Fruit fly (Drosophila melanogaster) whole organism, embryonic: ENCODE data around the gene CG17637.

Experiments used
- Adf1 ChIP-seq: fragments of 200-800 bp; sonication (Bioruptor generic); IDR thresholded peaks from 2 replicates; pipeline ENCODE4 v1.3.6; 2022; ENCODE audit warnings: missing biosample characterization, missing genetic modification characterization
- BEAF-32 ChIP-seq: fragments of 200-800 bp; sonication (Bioruptor generic); optimal IDR thresholded peaks from 3 replicates; lab custom pipeline; 2017; ENCODE audit warnings: missing biosample characterization, missing genetic modification characterization, mild to moderate bottlenecking, moderate library complexity, missing genetic modification reagents
- CG10209 ChIP-seq: fragments of 200-800 bp; sonication (Bioruptor generic); optimal IDR thresholded peaks from 3 replicates; lab custom pipeline; 2017; ENCODE audit warnings: missing biosample characterization, mild to moderate bottlenecking, missing genetic modification characterization, missing genetic modification reagents
- CG10366 ChIP-seq: fragments of 200-800 bp; sonication (Bioruptor generic); IDR thresholded peaks from 2 replicates; pipeline ENCODE4 v1.3.6; 2022; ENCODE audit warnings: missing biosample characterization, missing genetic modification characterization
- CG10431 ChIP-seq: fragments of 200-800 bp; sonication (Bioruptor generic); optimal IDR thresholded peaks from 3 replicates; lab custom pipeline; 2018; ENCODE audit warnings: missing biosample characterization, mild to moderate bottlenecking, missing genetic modification characterization
- CG11456 ChIP-seq: fragments of 200-800 bp; sonication (Bioruptor generic); IDR thresholded peaks from 3 replicates; pipeline ENCODE4 v1.3.6; 2022; ENCODE audit warnings: missing biosample characterization, missing genetic modification characterization
- CG12071 ChIP-seq: fragments of 200-800 bp; sonication (Bioruptor generic); optimal IDR thresholded peaks from 3 replicates; lab custom pipeline; 2018; ENCODE audit warnings: missing biosample characterization, mild to moderate bottlenecking, missing genetic modification characterization
- CG13296 ChIP-seq: fragments of 200-800 bp; sonication (Bioruptor generic); optimal IDR thresholded peaks from 3 replicates; lab custom pipeline; 2018; ENCODE audit warnings: missing biosample characterization, mild to moderate bottlenecking, missing genetic modification characterization
- CG15601 ChIP-seq: fragments of 200-800 bp; sonication (Bioruptor generic); optimal IDR thresholded peaks from 3 replicates; lab custom pipeline; 2019; ENCODE audit warnings: missing biosample characterization, mild to moderate bottlenecking, missing genetic modification characterization, moderate library complexity
- CG3065 ChIP-seq: fragments of 200-800 bp; sonication (Bioruptor generic); optimal IDR thresholded peaks from 2 replicates; lab custom pipeline; 2016; ENCODE audit warnings: missing biosample characterization, missing genetic modification characterization
- CG33557 ChIP-seq: fragments of 200-800 bp; sonication (Bioruptor generic); optimal IDR thresholded peaks from 2 replicates; lab custom pipeline; 2019; ENCODE audit warnings: missing biosample characterization, mild to moderate bottlenecking, missing genetic modification characterization, moderate library complexity
- CG34224 ChIP-seq: fragments of 200-800 bp; sonication (Bioruptor generic); IDR thresholded peaks from 3 replicates; pipeline ENCODE4 v1.3.6; 2022; ENCODE audit warnings: missing biosample characterization, missing genetic modification characterization; ENCODE audit not compliant: partially characterized antibody
- CG34422 ChIP-seq: fragments of 200-800 bp; sonication (Bioruptor generic); IDR thresholded peaks from 3 replicates; pipeline ENCODE4 v1.3.6; 2022; ENCODE audit warnings: missing biosample characterization, missing genetic modification characterization
- CG4617 ChIP-seq: fragments of 200-800 bp; sonication (Bioruptor generic); optimal IDR thresholded peaks from 3 replicates; lab custom pipeline; 2016; ENCODE audit warnings: missing biosample characterization, missing genetic modification characterization, borderline replicate concordance
- CG4707 ChIP-seq: fragments of 200-800 bp; sonication (Bioruptor generic); optimal IDR thresholded peaks from 2 replicates; lab custom pipeline; 2018; ENCODE audit warnings: missing biosample characterization, mild to moderate bottlenecking, missing genetic modification characterization, moderate library complexity
- CG4730 ChIP-seq: fragments of 200-800 bp; sonication (Bioruptor generic); IDR thresholded peaks from 2 replicates; pipeline ENCODE4 v1.3.6; 2022; ENCODE audit warnings: missing biosample characterization, missing genetic modification characterization
- CG4820 ChIP-seq: fragments of 200-800 bp; sonication (Bioruptor generic); optimal IDR thresholded peaks from 3 replicates; lab custom pipeline; 2016; ENCODE audit warnings: missing biosample characterization, missing genetic modification characterization
- CG6791 ChIP-seq: fragments of 200-800 bp; sonication (Bioruptor generic); IDR thresholded peaks from 3 replicates; pipeline ENCODE4 v1.3.6; 2022; ENCODE audit warnings: missing biosample characterization, missing genetic modification characterization; ENCODE audit not compliant: partially characterized antibody
- CG6854 ChIP-seq: fragments of 200-800 bp; sonication (Bioruptor generic); optimal IDR thresholded peaks from 3 replicates; lab custom pipeline; 2017; ENCODE audit warnings: missing biosample characterization, mild to moderate bottlenecking, missing genetic modification characterization
- CG7786 ChIP-seq: fragments of 200-800 bp; sonication (Bioruptor generic); optimal IDR thresholded peaks from 2 replicates; lab custom pipeline; 2016; ENCODE audit warnings: missing biosample characterization, missing genetic modification characterization
- CG8089 ChIP-seq: fragments of 200-800 bp; sonication (Bioruptor generic); optimal IDR thresholded peaks from 3 replicates; lab custom pipeline; 2016; ENCODE audit warnings: missing biosample characterization, missing genetic modification characterization
- CG8281 ChIP-seq: fragments of 200-800 bp; sonication (Bioruptor generic); optimal IDR thresholded peaks from 2 replicates; lab custom pipeline; 2018; ENCODE audit warnings: missing biosample characterization, mild to moderate bottlenecking, missing genetic modification characterization, moderate library complexity
- CkIIα-i1 ChIP-seq: fragments of 200-800 bp; sonication (Bioruptor generic); IDR thresholded peaks from 2 replicates; pipeline ENCODE4 v1.3.6; 2022; ENCODE audit warnings: missing biosample characterization, missing genetic modification characterization
- D19B ChIP-seq: fragments of 200-800 bp; sonication (Bioruptor generic); optimal IDR thresholded peaks from 2 replicates; lab custom pipeline; 2017; ENCODE audit warnings: missing biosample characterization, mild to moderate bottlenecking, missing genetic modification characterization
- Deaf1 ChIP-seq: fragments of 200-800 bp; optimal IDR thresholded peaks from 3 replicates; lab custom pipeline; 2019; ENCODE audit warnings: missing biosample characterization, mild to moderate bottlenecking, missing genetic modification characterization, moderate library complexity
- Dip3 ChIP-seq: fragments of 200-800 bp; sonication (Bioruptor generic); optimal IDR thresholded peaks from 3 replicates; lab custom pipeline; 2016; ENCODE audit warnings: missing biosample characterization, missing genetic modification characterization
- Ets65A ChIP-seq: fragments of 200-800 bp; sonication (Bioruptor generic); peaks from one replicate; lab custom pipeline; 2016; ENCODE audit warnings: missing biosample characterization, missing genetic modification characterization
- Ets97D ChIP-seq: fragments of 200-800 bp; sonication (Bioruptor generic); optimal IDR thresholded peaks from 3 replicates; lab custom pipeline; 2016; ENCODE audit warnings: missing biosample characterization, missing genetic modification characterization
- Fer1 ChIP-seq: fragments of 200-800 bp; sonication (Bioruptor generic); optimal IDR thresholded peaks from 2 replicates; lab custom pipeline; 2017; ENCODE audit warnings: missing biosample characterization, mild to moderate bottlenecking, missing genetic modification characterization
- HmgD ChIP-seq: fragments of 200-800 bp; sonication (Bioruptor generic); optimal IDR thresholded peaks from 3 replicates; lab custom pipeline; 2016; ENCODE audit warnings: missing biosample characterization, missing genetic modification characterization
- NK7.1 ChIP-seq: fragments of 200-800 bp; sonication (Bioruptor generic); optimal IDR thresholded peaks from 3 replicates; lab custom pipeline; 2016; ENCODE audit warnings: missing biosample characterization, missing genetic modification characterization
- Sox100B ChIP-seq: fragments of 200-800 bp; sonication (Bioruptor generic); optimal IDR thresholded peaks from 3 replicates; lab custom pipeline; 2018; ENCODE audit warnings: missing biosample characterization, mild to moderate bottlenecking, missing genetic modification characterization
- az2 ChIP-seq: fragments of 200-800 bp; sonication (Bioruptor generic); optimal IDR thresholded peaks from 3 replicates; lab custom pipeline; 2016; ENCODE audit warnings: missing biosample characterization, missing genetic modification characterization
- eve ChIP-seq, 2 experiments: fragments of >200 bp; optimal IDR thresholded peaks; 2 replicates each; lab custom pipeline; 2017; ENCODE audit warnings: missing biosample characterization in 2 of 2, missing genetic modification characterization in 2 of 2
- fu2 ChIP-seq: fragments of 200-800 bp; sonication (Bioruptor generic); optimal IDR thresholded peaks from 2 replicates; lab custom pipeline; 2016; ENCODE audit warnings: missing biosample characterization, missing genetic modification characterization
- hb ChIP-seq: fragments of 200-800 bp; sonication (Bioruptor generic); IDR thresholded peaks from 3 replicates; pipeline ENCODE4 v1.3.6; 2022; ENCODE audit warnings: missing biosample characterization, missing genetic modification characterization; ENCODE audit not compliant: partially characterized antibody
- inv ChIP-seq: fragments of 200-800 bp; sonication (Bioruptor generic); IDR thresholded peaks from 2 replicates; pipeline ENCODE4 v1.3.6; 2022; ENCODE audit warnings: missing biosample characterization, missing genetic modification characterization; ENCODE audit not compliant: partially characterized antibody
- ken ChIP-seq: fragments of 200-800 bp; sonication (Bioruptor generic); IDR thresholded peaks from 3 replicates; pipeline ENCODE4 v1.3.6; 2022; ENCODE audit warnings: missing biosample characterization, missing genetic modification characterization
- klu ChIP-seq: fragments of 200-800 bp; sonication (Bioruptor generic); IDR thresholded peaks from 2 replicates; pipeline ENCODE4 v1.3.6; 2022; ENCODE audit warnings: missing biosample characterization, missing genetic modification characterization
- lov ChIP-seq, 2 experiments: fragments of 200-800 bp in 1 of 2; fragments of >200 bp in 1 of 2; sonication (Bioruptor generic) in 1 of 2; IDR thresholded peaks in 1 of 2; optimal IDR thresholded peaks in 1 of 2; 2 replicates in 1 of 2; 3 replicates in 1 of 2; pipeline versions ENCODE4 v1.3.6 to Lab custom; 2017 to 2022; ENCODE audit warnings: missing biosample characterization in 1 of 2, missing genetic modification characterization in 1 of 2
- nom ChIP-seq: fragments of 200-800 bp; sonication (Bioruptor generic); optimal IDR thresholded peaks from 2 replicates; lab custom pipeline; 2017; ENCODE audit warnings: missing biosample characterization, missing genetic modification characterization, mild to moderate bottlenecking, moderate library complexity, missing genetic modification reagents
- pan ChIP-seq, 4 experiments: fragments of >200 bp in 3 of 4; fragments of 200-800 bp in 1 of 4; sonication (Bioruptor generic) in 1 of 4; optimal IDR thresholded peaks in 3 of 4; IDR thresholded peaks in 1 of 4; 2 replicates each; pipeline versions ENCODE4 v1.3.6 to Lab custom; 2017 to 2022; ENCODE audit warnings: missing biosample characterization in 2 of 4, missing genetic modification characterization in 2 of 4, mixed read lengths in 1 of 4
- sr ChIP-seq: fragments of 200-800 bp; sonication (Bioruptor generic); IDR thresholded peaks from 3 replicates; pipeline ENCODE4 v1.3.6; 2022; ENCODE audit warnings: missing biosample characterization, missing genetic modification characterization
- sug ChIP-seq: fragments of 200-800 bp; optimal IDR thresholded peaks from 2 replicates; lab custom pipeline; 2019; ENCODE audit warnings: missing biosample characterization, mild to moderate bottlenecking, missing genetic modification characterization, moderate library complexity
- wek ChIP-seq: fragments of 200-800 bp; sonication (Bioruptor generic); optimal IDR thresholded peaks from 3 replicates; lab custom pipeline; 2018; ENCODE audit warnings: missing biosample characterization, mild to moderate bottlenecking, missing genetic modification characterization, moderate library complexity
- z ChIP-seq: fragments of 200-800 bp; sonication (Bioruptor generic); IDR thresholded peaks from 3 replicates; pipeline ENCODE4 v1.3.6; 2022; ENCODE audit warnings: missing biosample characterization, missing genetic modification characterization
- zfh1 ChIP-seq: fragments of 200-800 bp; sonication (Bioruptor generic); IDR thresholded peaks from 3 replicates; pipeline ENCODE4 v1.3.6; 2022; ENCODE audit warnings: missing biosample characterization, missing genetic modification characterization

The CG17637 gene

DNA sequence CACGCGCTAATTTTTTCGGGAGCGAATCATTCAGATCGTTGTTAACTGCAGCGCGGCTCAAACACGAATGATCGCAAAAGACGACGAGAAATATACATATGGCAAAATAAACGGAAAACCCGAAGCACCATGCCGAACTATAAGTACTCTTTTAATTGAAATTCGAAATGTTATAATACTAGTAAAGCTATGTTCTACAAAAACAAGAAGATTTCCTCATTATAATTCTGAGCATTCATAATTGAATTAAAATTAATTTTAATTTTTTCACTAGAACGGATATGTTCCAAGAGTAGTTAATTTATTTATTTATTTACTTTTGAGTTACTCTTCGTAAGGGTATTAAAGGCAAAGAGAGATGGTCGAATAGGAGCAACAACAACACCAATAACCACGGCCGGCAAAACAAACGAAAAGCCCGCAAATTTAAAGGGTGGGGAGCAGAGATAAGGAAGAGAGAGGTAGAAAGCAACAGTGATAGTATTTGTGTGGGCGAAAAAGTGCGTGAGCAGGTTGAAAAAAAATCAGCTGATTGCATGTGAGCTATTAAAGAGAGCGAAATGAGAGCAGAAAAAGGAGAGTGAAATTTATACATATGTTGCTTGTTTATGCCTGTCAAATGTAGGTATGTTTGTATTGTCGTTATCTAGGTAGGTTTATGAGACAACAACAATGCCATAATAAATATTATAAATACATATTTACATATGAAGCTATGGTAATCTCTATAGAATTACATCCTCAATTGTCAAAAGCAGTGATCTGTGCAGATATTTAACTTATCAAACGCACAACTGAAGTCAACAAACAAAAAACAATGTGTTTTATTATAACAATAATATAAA lies 10.3 kb upstream of the CG17637 start (continued):
- peak; percentile 50 for TF ChIP-seq az2 (GFP tag; lab: Kevin White, UChicago)
- TF ChIP-seq CG10431 (GFP tag; lab: Kevin White, UChicago): peak; percentile 37
- TF ChIP-seq sr (GFP tag; lab: Robert Waterston, UW): peak; percentile 96
- TF ChIP-seq CG7786 (GFP tag; lab: Kevin White, UChicago): peak; percentile 42
- no peak for TF ChIP-seq CG12071
- TF ChIP-seq NK7.1 (GFP tag; lab: Kevin White, UChicago): no peak
- TF ChIP-seq CG3065 (GFP tag; lab: Kevin White, UChicago): no peak
- TF ChIP-seq lov (optimal IDR thresholded peaks at IDR 0.05; lab: Kevin White, UChicago): no peak
- TF ChIP-seq lov (GFP tag; IDR thresholded peaks at IDR 0.05; lab: Robert Waterston, UW): no peak; the same call in 2 of the 3 replicates
- no peak for TF ChIP-seq z (GFP tag; lab: Robert Waterston, UW)
- peak; percentile 85; the same call in 2 of the 3 replicates for TF ChIP-seq CG34422 (GFP tag; lab: Robert Waterston, UW)
- peak; percentile 36 for TF ChIP-seq fu2 (GFP tag; lab: Kevin White, UChicago)
- TF ChIP-seq Adf1 (GFP tag; lab: Robert Waterston, UW): peak; percentile 45; the same call in 1 of the 2 replicates
- TF ChIP-seq D19B: peak; percentile 23
- peak; percentile 38; the same call in 1 of the 3 replicates for TF ChIP-seq ken (GFP tag; lab: Robert Waterston, UW)
- peak; percentile 80 for TF ChIP-seq Fer1
- TF ChIP-seq nom: peak; percentile 70
- no peak for TF ChIP-seq inv (GFP tag; lab: Robert Waterston, UW)
- peak; percentile 67 for TF ChIP-seq Dip3 (GFP tag; lab: Kevin White, UChicago)
- TF ChIP-seq CG11456 (GFP tag; lab: Robert Waterston, UW): peak; percentile 71; the same call in 2 of the 3 replicates
- TF ChIP-seq CG10209: peak; percentile 56
- TF ChIP-seq pan (optimal IDR thresholded peaks at IDR 0.05; lab: Kevin White, UChicago): no peak
- peak in 1 of 2 experiments; percentile 87 for TF ChIP-seq pan (GFP tag; optimal IDR thresholded peaks at IDR 0.05 in 1 of 2, IDR thresholded peaks at IDR 0.05 in 1 of 2)
- peak; percentile 70 for TF ChIP-seq CG13296 (GFP tag; lab: Kevin White, UChicago)
- TF ChIP-seq sug (tag; lab: Kevin White, UChicago): peak; percentile 49
- TF ChIP-seq CG4617 (GFP tag; lab: Kevin White, UChicago): peak; percentile 23
- TF ChIP-seq eve (GFP tag; optimal IDR thresholded peaks at IDR 0.05; lab: Kevin White, UChicago): peak in 1 of 2 experiments; percentile 47
- peak; percentile 90 for TF ChIP-seq Ets65A (GFP tag; lab: Kevin White, UChicago)
- peak; percentile 77 for TF ChIP-seq CG10366
- peak; percentile 42 for TF ChIP-seq CG15601 (tag; lab: Kevin White, UChicago)
- TF ChIP-seq CG4730 (GFP tag; lab: Robert Waterston, UW): peak; percentile 77; the same call in 1 of the 2 replicates
- peak; percentile 29; the same call in 1 of the 2 replicates for TF ChIP-seq klu (GFP tag; lab: Robert Waterston, UW)
- no peak for TF ChIP-seq HmgD (GFP tag; lab: Kevin White, UChicago)
- no peak for TF ChIP-seq hb (GFP tag; lab: Robert Waterston, UW)
- TF ChIP-seq CG8281: no peak
- TF ChIP-seq CG33557 (GFP tag; lab: Kevin White, UChicago): peak; percentile 30
- no peak for TF ChIP-seq BEAF-32
- peak; percentile 6 for TF ChIP-seq wek
- TF ChIP-seq CG4820: peak; percentile 44
- TF ChIP-seq CG6791 (GFP tag; lab: Robert Waterston, UW): no peak
- TF ChIP-seq CG6854 (GFP tag; lab: Kevin White, UChicago): peak; percentile 54
- TF ChIP-seq Deaf1 (tag; lab: Kevin White, UChicago): peak; percentile 74
- peak; percentile 9 for TF ChIP-seq Ets97D (GFP tag; lab: Kevin White, UChicago)
- TF ChIP-seq CG8089 (GFP tag; lab: Kevin White, UChicago): no peak
- TF ChIP-seq CG34224 (GFP tag; lab: Robert Waterston, UW): no peak
- peak; percentile 68; the same call in 2 of the 3 replicates for TF ChIP-seq zfh1 (GFP tag; lab: Robert Waterston, UW)
- peak; percentile 58 for TF ChIP-seq Sox100B (GFP tag; lab: Kevin White, UChicago)
- no peak for TF ChIP-seq CG4707
- no peak for TF ChIP-seq CkIIα-i1 (GFP tag; lab: Robert Waterston, UW)
